Worm (Caenorhabditis elegans) whole organism, early embryonic: ENCODE measurements around the gene hacl-1.

Source experiments
- F13C5.2 ChIP-seq: sonication (generic microtip); optimal IDR thresholded peaks from 2 replicates; lab custom pipeline; 2017; ENCODE audit warnings: mild to moderate bottlenecking, missing genetic modification characterization, inconsistent platforms, missing compliant biosample characterization
- ama-1 ChIP-seq: fragments of 150-350 bp; optimal IDR thresholded peaks from 2 replicates; lab custom pipeline; 2014
- ceh-13 ChIP-seq: fragments of 200-800 bp; sonication (Bioruptor generic); optimal IDR thresholded peaks from 2 replicates; lab custom pipeline; 2018; ENCODE audit warnings: mild to moderate bottlenecking, missing genetic modification characterization, missing compliant biosample characterization
- ceh-36 ChIP-seq: sonication (generic microtip); optimal IDR thresholded peaks from 2 replicates; lab custom pipeline; 2016; ENCODE audit warnings: missing genetic modification characterization, inconsistent platforms, missing compliant biosample characterization
- ets-7 ChIP-seq: sonication (generic microtip); optimal IDR thresholded peaks from 2 replicates; lab custom pipeline; 2016; ENCODE audit warnings: missing genotype, missing genetic modification characterization, missing compliant biosample characterization
- flt-1 ChIP-seq: fragments of 200-800 bp; sonication (Bioruptor generic); IDR thresholded peaks from 2 replicates; pipeline ENCODE4 v1.3.6; 2022; ENCODE audit warnings: missing genetic modification characterization, missing compliant biosample characterization
- hnd-1 ChIP-seq: sonication (generic microtip); optimal IDR thresholded peaks from 2 replicates; lab custom pipeline; 2016; ENCODE audit warnings: missing genetic modification characterization, missing compliant biosample characterization
- pes-1 ChIP-seq: fragments of 200-800 bp; sonication (Bioruptor generic); IDR thresholded peaks from 2 replicates; pipeline ENCODE4 v1.3.6; 2022; ENCODE audit warnings: missing genetic modification reagents, missing genetic modification characterization, missing compliant biosample characterization
- scrt-1 ChIP-seq: fragments of 200-800 bp; sonication (Bioruptor generic); IDR thresholded peaks from 2 replicates; pipeline ENCODE4 v1.3.6; 2022; ENCODE audit warnings: missing genetic modification characterization, missing compliant biosample characterization
- sea-1 ChIP-seq: fragments of 200-800 bp; sonication (Bioruptor generic); conservative IDR thresholded peaks from 2 replicates; pipeline ENCODE4 v1.3.6; 2022; ENCODE audit warnings: missing genetic modification characterization, missing compliant biosample characterization
- tbx-37 ChIP-seq: fragments of 200-800 bp; sonication (Bioruptor generic); conservative IDR thresholded peaks from 2 replicates; pipeline ENCODE4 v1.3.6; 2022; ENCODE audit warnings: missing genetic modification reagents, missing genetic modification characterization, missing compliant biosample characterization

- no peak for TF ChIP-seq scrt-1 (GFP tag; lab: Robert Waterston, UW)
- TF ChIP-seq flt-1 (GFP tag; lab: Robert Waterston, UW) = no peak
- TF ChIP-seq ama-1 (lab: Kevin White, UChicago) = no peak
- TF ChIP-seq ceh-13 (GFP tag; lab: Kevin White, UChicago) = no peak
- no peak for TF ChIP-seq ceh-36 (tag; lab: Kevin White, UChicago)
- TF ChIP-seq hnd-1 (tag; lab: Kevin White, UChicago) = no peak
- TF ChIP-seq sea-1 (GFP tag; lab: Robert Waterston, UW) = no peak
- no peak; the same call in 1 of the 2 replicates for TF ChIP-seq pes-1 (GFP tag; lab: Robert Waterston, UW)
- peak; percentile 33 for TF ChIP-seq ets-7 (tag; lab: Kevin White, UChicago)
- no peak for TF ChIP-seq F13C5.2 (tag; lab: Kevin White, UChicago)
- no peak for TF ChIP-seq tbx-37 (GFP tag; lab: Robert Waterston, UW)
Measured at ce11 chrII:11537115-11537514, 44.4 kb upstream of the hacl-1 start.
